Worm (Caenorhabditis elegans) whole organism, late embryonic: ENCODE results near the gene magi-1.

ENCODE experiments used
- C08G9.2 ChIP-seq: sonication (generic microtip); optimal IDR thresholded peaks from 2 replicates; lab custom pipeline; 2016; ENCODE audit warnings: mild to moderate bottlenecking, missing genetic modification characterization, moderate library complexity, missing compliant biosample characterization
- F13H6.1 ChIP-seq: sonication (generic microtip); optimal IDR thresholded peaks from 2 replicates; lab custom pipeline; 2016; ENCODE audit warnings: missing genetic modification characterization, missing compliant biosample characterization
- K09A11.1 ChIP-seq: sonication (generic microtip); optimal IDR thresholded peaks from 2 replicates; lab custom pipeline; 2017; ENCODE audit warnings: antibody characterized with exemption, mild to moderate bottlenecking, missing genetic modification characterization, missing compliant biosample characterization; ENCODE audit not compliant: insufficient read depth
- Y22D7AL.16 ChIP-seq: sonication (generic microtip); optimal IDR thresholded peaks from 2 replicates; lab custom pipeline; 2016; ENCODE audit warnings: missing genetic modification characterization, missing compliant biosample characterization
- ama-1 ChIP-seq: fragments of 150-350 bp; optimal IDR thresholded peaks from 2 replicates; lab custom pipeline; 2014
- ceh-18 ChIP-seq: sonication (generic microtip); optimal IDR thresholded peaks from 2 replicates; lab custom pipeline; 2016; ENCODE audit warnings: missing genetic modification characterization, missing compliant biosample characterization
- ceh-19 ChIP-seq: fragments of 200-800 bp; sonication (Bioruptor generic); optimal IDR thresholded peaks from 2 replicates; lab custom pipeline; 2018; ENCODE audit warnings: mild to moderate bottlenecking, missing genetic modification characterization, missing compliant biosample characterization
- ceh-22 ChIP-seq: sonication (generic microtip); optimal IDR thresholded peaks from 2 replicates; lab custom pipeline; 2017; ENCODE audit warnings: missing biosample characterization, missing genetic modification characterization
- ceh-24 ChIP-seq: sonication (generic microtip); optimal IDR thresholded peaks from 2 replicates; lab custom pipeline; 2016; ENCODE audit warnings: mild to moderate bottlenecking, missing genetic modification characterization, missing compliant biosample characterization
- ceh-31 ChIP-seq: sonication (generic microtip); optimal IDR thresholded peaks from 2 replicates; lab custom pipeline; 2016; ENCODE audit warnings: missing genetic modification characterization, missing compliant biosample characterization
- ceh-34 ChIP-seq: sonication (generic microtip); optimal IDR thresholded peaks from 2 replicates; lab custom pipeline; 2016; ENCODE audit warnings: mild to moderate bottlenecking, missing genetic modification characterization, missing compliant biosample characterization
- ceh-48 ChIP-seq: sonication (generic microtip); optimal IDR thresholded peaks from 2 replicates; lab custom pipeline; 2016; ENCODE audit warnings: missing genetic modification characterization, inconsistent platforms, missing compliant biosample characterization
- ceh-9 ChIP-seq: sonication (generic microtip); optimal IDR thresholded peaks from 2 replicates; lab custom pipeline; 2016; ENCODE audit warnings: mild to moderate bottlenecking, missing genetic modification characterization, inconsistent platforms, missing compliant biosample characterization
- dmd-4 ChIP-seq: sonication (generic microtip); optimal IDR thresholded peaks from 2 replicates; lab custom pipeline; 2016; ENCODE audit warnings: borderline replicate concordance, missing genetic modification characterization, missing compliant biosample characterization
- elt-2 ChIP-seq: sonication (generic microtip); optimal IDR thresholded peaks from 2 replicates; lab custom pipeline; 2016; ENCODE audit warnings: missing genetic modification reagents, missing genetic modification characterization, missing compliant biosample characterization
- gmeb-2 ChIP-seq: sonication (generic microtip); optimal IDR thresholded peaks from 2 replicates; lab custom pipeline; 2016; ENCODE audit warnings: missing genetic modification characterization, inconsistent platforms, missing compliant biosample characterization
- hlh-15 ChIP-seq: sonication (generic microtip); optimal IDR thresholded peaks from 2 replicates; lab custom pipeline; 2016; ENCODE audit warnings: missing genetic modification characterization, missing compliant biosample characterization
- lin-11 ChIP-seq: fragments of 200-800 bp; sonication (Bioruptor generic); optimal IDR thresholded peaks from 2 replicates; lab custom pipeline; 2018; ENCODE audit warnings: mild to moderate bottlenecking, missing genetic modification characterization, missing compliant biosample characterization
- madf-2 ChIP-seq: sonication (generic microtip); optimal IDR thresholded peaks from 2 replicates; lab custom pipeline; 2017; ENCODE audit warnings: missing genetic modification characterization, missing compliant biosample characterization
- mec-3 ChIP-seq: sonication (generic microtip); optimal IDR thresholded peaks from 2 replicates; lab custom pipeline; 2016; ENCODE audit warnings: borderline replicate concordance, missing genetic modification characterization, missing compliant biosample characterization
- nfya-1 ChIP-seq: sonication (generic microtip); optimal IDR thresholded peaks from 2 replicates; lab custom pipeline; 2017; ENCODE audit warnings: missing genetic modification characterization, mild to moderate bottlenecking, missing compliant biosample characterization, antibody characterized with exemption, moderate library complexity
- nhr-11 ChIP-seq: fragments of 150-350 bp; optimal IDR thresholded peaks from 2 replicates; lab custom pipeline; 2014; ENCODE audit warnings: missing biosample characterization, missing genetic modification characterization
- pag-3 ChIP-seq: sonication (generic microtip); optimal IDR thresholded peaks from 2 replicates; lab custom pipeline; 2016; ENCODE audit warnings: missing compliant biosample characterization, missing genetic modification characterization, borderline replicate concordance
- pha-4 ChIP-seq: fragments of 150-350 bp; optimal IDR thresholded peaks from 2 replicates; lab custom pipeline; 2018; ENCODE audit warnings: missing biosample characterization, missing genetic modification reagents, missing genetic modification characterization
- sdc-2 ChIP-seq: sonication (generic microtip); optimal IDR thresholded peaks from 2 replicates; lab custom pipeline; 2016; ENCODE audit warnings: missing genotype, missing genetic modification characterization, missing compliant biosample characterization
- sox-2 ChIP-seq: fragments of 200-800 bp; sonication (Bioruptor generic); IDR thresholded peaks from 2 replicates; pipeline ENCODE4 v1.3.6; 2022; ENCODE audit warnings: missing genetic modification reagents, missing genetic modification characterization, missing compliant biosample characterization
- sox-4 ChIP-seq: sonication (generic microtip); optimal IDR thresholded peaks from 2 replicates; lab custom pipeline; 2017; ENCODE audit warnings: mild to moderate bottlenecking, missing genetic modification characterization, inconsistent platforms, missing compliant biosample characterization
- syd-9 ChIP-seq: sonication (generic microtip); optimal IDR thresholded peaks from 2 replicates; lab custom pipeline; 2016; ENCODE audit warnings: mild to moderate bottlenecking, missing genetic modification characterization, moderate library complexity, missing compliant biosample characterization
- tbx-2 ChIP-seq: sonication (generic microtip); optimal IDR thresholded peaks from 2 replicates; lab custom pipeline; 2016; ENCODE audit warnings: missing genetic modification characterization, missing compliant biosample characterization
- tbx-7 ChIP-seq: sonication (generic microtip); optimal IDR thresholded peaks from 2 replicates; lab custom pipeline; 2016; ENCODE audit warnings: missing genotype, missing genetic modification characterization, missing compliant biosample characterization
- ttx-3 ChIP-seq: sonication (generic microtip); optimal IDR thresholded peaks from 2 replicates; lab custom pipeline; 2016; ENCODE audit warnings: missing genetic modification reagents, missing genetic modification characterization, missing compliant biosample characterization
- unc-42 ChIP-seq: sonication (generic microtip); optimal IDR thresholded peaks from 2 replicates; lab custom pipeline; 2016; ENCODE audit warnings: missing genotype, missing genetic modification characterization, missing compliant biosample characterization
- unc-86 ChIP-seq: sonication (generic microtip); optimal IDR thresholded peaks from 2 replicates; lab custom pipeline; 2016; ENCODE audit warnings: missing genetic modification characterization, missing compliant biosample characterization

The magi-1 gene

ce11 chrIV:11765507-11765906 lies 50.7 kb downstream of the magi-1 start:
- TF ChIP-seq pag-3 (tag; lab: Kevin White, UChicago) (no peak), nfya-1 (tag; lab: Kevin White, UChicago) (peak; percentile 47), unc-86 (tag; lab: Kevin White, UChicago) (peak; percentile 3), ceh-24 (tag; lab: Kevin White, UChicago) (no peak), pha-4 (tag; lab: Kevin White, UChicago) (no peak), ttx-3 (tag; lab: Kevin White, UChicago) (no peak), ceh-18 (tag; lab: Kevin White, UChicago) (peak; percentile 47), hlh-15 (no peak), tbx-2 (tag; lab: Kevin White, UChicago) (peak; percentile 51), ceh-34 (tag; lab: Kevin White, UChicago) (peak; percentile 29), ceh-31 (peak; percentile 68), sox-4 (tag; lab: Kevin White, UChicago) (no peak), ceh-48 (tag; lab: Kevin White, UChicago) (peak; percentile 95), unc-42 (tag; lab: Kevin White, UChicago) (peak; percentile 92)

- no peak for TF ChIP-seq ceh-22
- no peak for TF ChIP-seq ceh-9 (tag; lab: Kevin White, UChicago)
- TF ChIP-seq dmd-4 (tag; lab: Kevin White, UChicago), result no peak
- TF ChIP-seq syd-9 (tag; lab: Kevin White, UChicago), result no peak
- TF ChIP-seq C08G9.2 (tag; lab: Kevin White, UChicago), result no peak
Observed at ce11 chrIV:11769769-11770168, 54.9 kb downstream of the magi-1 start.

ce11 chrIV:11771064-11771463 lies 56.2 kb downstream of the magi-1 start:
- TF ChIP-seq elt-2 (tag; lab: Kevin White, UChicago) (peak; percentile 34), lin-11 (tag; lab: Kevin White, UChicago) (no peak), gmeb-2 (tag; lab: Kevin White, UChicago) (no peak), pag-3 (tag; lab: Kevin White, UChicago) (no peak), nhr-11 (tag; lab: Kevin White, UChicago) (no peak)

ce11 chrIV:11772119-11772518 lies 57.3 kb downstream of the magi-1 start:
- TF ChIP-seq sox-2 (GFP tag; lab: Robert Waterston, UW) (no peak), tbx-7 (no peak), ama-1 (lab: Kevin White, UChicago) (no peak), ceh-18 (tag; lab: Kevin White, UChicago) (no peak), ceh-19 (no peak), madf-2 (tag; lab: Kevin White, UChicago) (no peak), Y22D7AL.16 (no peak), K09A11.1 (tag; lab: Kevin White, UChicago) (no peak), lin-11 (tag; lab: Kevin White, UChicago) (no peak)
- TF ChIP-seq, all 69 proteins: peak for 0

- TF ChIP-seq mec-3 (tag; lab: Kevin White, UChicago), result no peak
- TF ChIP-seq ceh-9 (tag; lab: Kevin White, UChicago), result no peak
- no peak for TF ChIP-seq dmd-4 (tag; lab: Kevin White, UChicago)
- TF ChIP-seq tbx-2 (tag; lab: Kevin White, UChicago), result no peak
- TF ChIP-seq F13H6.1 (tag; lab: Kevin White, UChicago), result no peak
- TF ChIP-seq tbx-7, result no peak
- no peak for TF ChIP-seq pag-3 (tag; lab: Kevin White, UChicago)
- TF ChIP-seq sdc-2 (tag; lab: Kevin White, UChicago), result no peak
- TF ChIP-seq pha-4 (tag; lab: Kevin White, UChicago), result no peak
- TF ChIP-seq sox-2 (GFP tag; lab: Robert Waterston, UW), result no peak
- no peak for TF ChIP-seq ceh-31
- TF ChIP-seq, all 69 proteins: peak for 0
Observed at ce11 chrIV:11773692-11774225, 58.9 kb downstream of the magi-1 start, which contains the start of gene lips-5. TSS of gene lips-5 (minus strand) at chrIV:11773742.
